Fruit fly (Drosophila melanogaster): ENCODE results near the gene CG34404.

The CG34404 gene

dm6 chr3R:15367477-15367876 is at the start of gene CG34404:
CG34404 (minus strand) TSS chr3R:15367665.
- TF ChIP-seq CG34367 (tag; optimal IDR thresholded peaks at IDR 0.05), result no peak
- TF ChIP-seq CG8301 (tag; optimal IDR thresholded peaks at IDR 0.05), result no peak
- no peak for TF ChIP-seq CG10348 (GFP tag; IDR thresholded peaks at IDR 0.05)
- no peak for TF ChIP-seq rn (GFP tag; IDR thresholded peaks at IDR 0.05)
- TF ChIP-seq Pif1B (GFP tag; optimal IDR thresholded peaks at IDR 0.05), result no peak
- no peak for TF ChIP-seq CG12605 (GFP tag; IDR thresholded peaks at IDR 0.05)
- TF ChIP-seq Ets98B (GFP tag; IDR thresholded peaks at IDR 0.05), result no peak
- TF ChIP-seq CG8159 (tag; optimal IDR thresholded peaks at IDR 0.05), result no peak
- TF ChIP-seq CG17806 (tag; optimal IDR thresholded peaks at IDR 0.05), result no peak

dm6 chr3R:15414936-15415601 is 47.6 kb upstream of the CG34404 start:
- TF ChIP-seq EcR (GFP tag; optimal IDR thresholded peaks at IDR 0.05), result no peak
- TF ChIP-seq gl (tag; optimal IDR thresholded peaks at IDR 0.05), result no peak
- no peak for TF ChIP-seq Ets98B (GFP tag; IDR thresholded peaks at IDR 0.05)
- no peak for TF ChIP-seq fd96Ca (GFP tag; IDR thresholded peaks at IDR 0.05)
- no peak for TF ChIP-seq CG17806 (tag; optimal IDR thresholded peaks at IDR 0.05)
- no peak for TF ChIP-seq Pif1A (GFP tag; optimal IDR thresholded peaks at IDR 0.05)
- TF ChIP-seq CG8159 (tag; optimal IDR thresholded peaks at IDR 0.05), result no peak

- TF ChIP-seq EcR (GFP tag; optimal IDR thresholded peaks at IDR 0.05) (peak; percentile 89), CG17806 (tag; optimal IDR thresholded peaks at IDR 0.05) (no peak), CG13204 (GFP tag; optimal IDR thresholded peaks at IDR 0.05) (peak; percentile 24)
Measured at dm6 chr3R:15410689-15411587, 43.5 kb upstream of the CG34404 start.

dm6 chr3R:15409772-15410688 is 42.6 kb upstream of the CG34404 start:
- TF ChIP-seq Pif1A (GFP tag; optimal IDR thresholded peaks at IDR 0.05), result no peak
- peak; percentile 19 for TF ChIP-seq CG14655 (GFP tag; optimal IDR thresholded peaks at IDR 0.05)
- TF ChIP-seq CG17806 (tag; optimal IDR thresholded peaks at IDR 0.05), result no peak
- TF ChIP-seq CG15710 (tag; optimal IDR thresholded peaks at IDR 0.05), result no peak
- TF ChIP-seq Ets98B (GFP tag; IDR thresholded peaks at IDR 0.05), result peak; percentile 62
- TF ChIP-seq rn (GFP tag; IDR thresholded peaks at IDR 0.05), result peak; percentile 10; the same call in 1 of the 2 replicates
- no peak for TF ChIP-seq EcR (GFP tag; optimal IDR thresholded peaks at IDR 0.05)
- TF ChIP-seq CG34367 (tag; optimal IDR thresholded peaks at IDR 0.05), result no peak
- TF ChIP-seq gl (tag; optimal IDR thresholded peaks at IDR 0.05), result no peak
- TF ChIP-seq CG10348 (GFP tag; IDR thresholded peaks at IDR 0.05), result no peak
- no peak for TF ChIP-seq Pif1B (GFP tag; optimal IDR thresholded peaks at IDR 0.05)
- TF ChIP-seq D1 (tag; optimal IDR thresholded peaks at IDR 0.05), result no peak
- TF ChIP-seq CG8301 (tag; optimal IDR thresholded peaks at IDR 0.05), result no peak
- TF ChIP-seq CG13204 (GFP tag; optimal IDR thresholded peaks at IDR 0.05), result no peak
- peak; percentile 24; the same call in 1 of the 2 replicates for TF ChIP-seq CG32121 (GFP tag; IDR thresholded peaks at IDR 0.05)
- TF ChIP-seq Snoo (tag; optimal IDR thresholded peaks at IDR 0.05), result peak; percentile 28
- TF ChIP-seq CG12605 (GFP tag; IDR thresholded peaks at IDR 0.05), result no peak
- no peak for TF ChIP-seq CG9948 (tag; optimal IDR thresholded peaks at IDR 0.05)
- TF ChIP-seq CG8159 (tag; optimal IDR thresholded peaks at IDR 0.05), result peak; percentile 9
- TF ChIP-seq CG4496 (GFP tag; IDR thresholded peaks at IDR 0.05), result peak; percentile 71; the same call in 2 of the 3 replicates
- TF ChIP-seq fd96Ca (GFP tag; IDR thresholded peaks at IDR 0.05), result peak; percentile 73; the same call in 1 of the 3 replicates

dm6 chr3R:15409110-15409771 is 41.8 kb upstream of the CG34404 start:
- no peak for TF ChIP-seq CG34367 (tag; optimal IDR thresholded peaks at IDR 0.05)
- TF ChIP-seq fd96Ca (GFP tag; IDR thresholded peaks at IDR 0.05), result peak; percentile 75
- no peak for TF ChIP-seq EcR (GFP tag; optimal IDR thresholded peaks at IDR 0.05)
- peak; percentile 69 for TF ChIP-seq CG32121 (GFP tag; IDR thresholded peaks at IDR 0.05)
- peak; percentile 16 for TF ChIP-seq CG14655 (GFP tag; optimal IDR thresholded peaks at IDR 0.05)
- TF ChIP-seq CG9948 (tag; optimal IDR thresholded peaks at IDR 0.05), result no peak
- no peak for TF ChIP-seq CG15710 (tag; optimal IDR thresholded peaks at IDR 0.05)
- peak; percentile 74; the same call in 1 of the 2 replicates for TF ChIP-seq Ets98B (GFP tag; IDR thresholded peaks at IDR 0.05)
- no peak for TF ChIP-seq CG17806 (tag; optimal IDR thresholded peaks at IDR 0.05)
- TF ChIP-seq CG13204 (GFP tag; optimal IDR thresholded peaks at IDR 0.05), result peak; percentile 27
- no peak for TF ChIP-seq CG4496 (GFP tag; IDR thresholded peaks at IDR 0.05)
- peak; percentile 0 for TF ChIP-seq Pif1B (GFP tag; optimal IDR thresholded peaks at IDR 0.05)
- TF ChIP-seq Snoo (tag; optimal IDR thresholded peaks at IDR 0.05), result no peak
- peak; percentile 29 for TF ChIP-seq Pif1A (GFP tag; optimal IDR thresholded peaks at IDR 0.05)
- TF ChIP-seq rn (GFP tag; IDR thresholded peaks at IDR 0.05), result peak; percentile 54; the same call in 1 of the 2 replicates
- TF ChIP-seq gl (tag; optimal IDR thresholded peaks at IDR 0.05), result no peak
- no peak for TF ChIP-seq CG8301 (tag; optimal IDR thresholded peaks at IDR 0.05)
- no peak for TF ChIP-seq CG12605 (GFP tag; IDR thresholded peaks at IDR 0.05)
- 0 out of 2 replicates have a peak, but pooled peaks have one; percentile 17 for TF ChIP-seq CG10348 (GFP tag; IDR thresholded peaks at IDR 0.05)
